3 worm cellular contexts compared by ENCODE assay signal in the genomic region with DNA sequence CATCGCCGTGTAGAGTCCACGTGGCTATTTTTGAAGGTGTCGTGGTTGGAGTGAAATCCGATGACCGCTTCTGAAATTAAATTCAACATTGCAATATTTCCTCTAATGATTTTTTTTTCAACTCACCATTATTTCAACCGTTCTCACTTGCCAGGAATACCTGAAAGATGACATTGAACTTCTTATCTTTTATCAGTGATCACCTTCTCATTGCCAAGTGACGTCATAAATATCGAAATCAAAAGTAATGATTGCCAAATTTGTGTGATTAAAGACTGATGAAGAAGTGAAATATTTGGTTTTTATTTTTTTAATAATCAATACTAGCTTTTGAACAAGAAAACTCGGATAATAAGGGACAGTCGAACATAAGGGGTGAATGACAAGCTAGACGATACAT.
TF ChIP-seq lines count a peak whose summit lies in the region.

A gene (minus strand): TSS at position 164 of the 400 bp plus-strand sequence.

TF ChIP-seq in whole organism, L2 larva, 48 proteins besides CTCF, POLR2A, EP300 and RAD21 (continued from another document):
- no peak for TF ChIP-seq unc-62 (GFP tag; optimal IDR thresholded peaks at IDR 0.05; lab: Kevin White, UChicago)
- TF ChIP-seq nhr-77 (tag; optimal IDR thresholded peaks at IDR 0.05; lab: Kevin White, UChicago) = no peak
- TF ChIP-seq blmp-1 (tag; optimal IDR thresholded peaks at IDR 0.05; lab: Kevin White, UChicago; ENCODE audit: insufficient read depth) = peak; percentile 53
- no peak for TF ChIP-seq nhr-6 (tag; optimal IDR thresholded peaks at IDR 0.05; lab: Kevin White, UChicago)
- TF ChIP-seq aly-2 (tag; optimal IDR thresholded peaks at IDR 0.05; lab: Kevin White, UChicago) = no peak
- TF ChIP-seq nhr-10 (tag; optimal IDR thresholded peaks at IDR 0.05; lab: Kevin White, UChicago) = no peak
- TF ChIP-seq snpc-4 (tag; optimal IDR thresholded peaks at IDR 0.05; lab: Kevin White, UChicago) = no peak
- peak; percentile 52 for TF ChIP-seq sma-3 (GFP tag; optimal IDR thresholded peaks at IDR 0.05; lab: Kevin White, UChicago)

TF ChIP-seq in whole organism, L3 larva, 47 proteins besides CTCF, POLR2A, EP300 and RAD21 (continued from another document):
- TF ChIP-seq unc-62 (GFP tag; optimal IDR thresholded peaks at IDR 0.05; lab: Kevin White, UChicago) = no peak
TF ChIP-seq in whole organism, L3 larva: peak in this region for 5.

TF ChIP-seq in whole organism, L4 larva, 104 proteins besides CTCF, POLR2A, EP300 and RAD21 (continued from another document):
- TF ChIP-seq tra-1 (GFP tag; IDR thresholded peaks at IDR 0.05; lab: Robert Waterston, UW) = 0 out of 2 replicates have a peak, but pooled peaks have one; percentile 33
- peak; percentile 66 for TF ChIP-seq nhr-28 (tag; optimal IDR thresholded peaks at IDR 0.05; lab: Kevin White, UChicago)
- TF ChIP-seq mep-1 (tag; optimal IDR thresholded peaks at IDR 0.05; lab: Kevin White, UChicago) = peak; percentile 58
- TF ChIP-seq F37D6.2 (tag; optimal IDR thresholded peaks at IDR 0.05; lab: Kevin White, UChicago) = no peak
- peak; percentile 44 for TF ChIP-seq hlh-30 (tag; optimal IDR thresholded peaks at IDR 0.05; lab: Kevin White, UChicago; ENCODE audit: insufficient read depth)
- TF ChIP-seq lin-1 (GFP tag; IDR thresholded peaks at IDR 0.05; lab: Robert Waterston, UW) = 0 out of 2 replicates have a peak, but pooled peaks have one; percentile 53
- TF ChIP-seq hlh-11 (tag; optimal IDR thresholded peaks at IDR 0.05; lab: Kevin White, UChicago) = peak; percentile 66
- TF ChIP-seq nhr-6 (tag; optimal IDR thresholded peaks at IDR 0.05; lab: Kevin White, UChicago) = peak; percentile 28
- no peak for TF ChIP-seq mdl-1 (tag; optimal IDR thresholded peaks at IDR 0.05; lab: Kevin White, UChicago)
- no peak for TF ChIP-seq fos-1 (tag; optimal IDR thresholded peaks at IDR 0.05; lab: Kevin White, UChicago)
- no peak for TF ChIP-seq Y5F2A.4 (GFP tag; optimal IDR thresholded peaks at IDR 0.05; lab: Kevin White, UChicago)
- peak; percentile 62 for TF ChIP-seq nhr-77 (tag; optimal IDR thresholded peaks at IDR 0.05; lab: Kevin White, UChicago)
- TF ChIP-seq dve-1 (tag; optimal IDR thresholded peaks at IDR 0.05; lab: Kevin White, UChicago; ENCODE audit: insufficient read depth) = peak; percentile 81
- no peak for TF ChIP-seq nhr-41 (GFP tag; IDR thresholded peaks at IDR 0.05; lab: Robert Waterston, UW)
- peak; percentile 76 for TF ChIP-seq dmd-6 (GFP tag; IDR thresholded peaks at IDR 0.05; lab: Robert Waterston, UW)
